Fruit fly (Drosophila melanogaster): ENCODE measurements around the gene Asciz.

Gene Asciz

dm6 chr3L:3179474-3179873 lies 13.4 kb upstream of the Asciz start (continued):
- TF ChIP-seq Hr78 (GFP tag; optimal IDR thresholded peaks at IDR 0.05) (no peak), dpn (GFP tag; optimal IDR thresholded peaks at IDR 0.05) (peak; percentile 85 to 89), CG4424 (GFP tag; optimal IDR thresholded peaks at IDR 0.05) (peak; percentile 90), dan (GFP tag; IDR thresholded peaks at IDR 0.05) (peak; percentile 65), CG16815 (GFP tag; optimal IDR thresholded peaks at IDR 0.05) (peak; percentile 57), CoRest (tag; optimal IDR thresholded peaks at IDR 0.05) (no peak), abd-A (tag; optimal IDR thresholded peaks at IDR 0.05) (no peak), z (GFP tag; IDR thresholded peaks at IDR 0.05) (no peak), CG17829 (tag; optimal IDR thresholded peaks at IDR 0.05) (peak; percentile 89), CG33557 (GFP tag; optimal IDR thresholded peaks at IDR 0.05) (peak; percentile 62), Bteb2 (GFP tag; optimal IDR thresholded peaks at IDR 0.05) (peak; percentile 81), NFAT (GFP tag; IDR thresholded peaks at IDR 0.05) (peak; percentile 86), E2f1 (GFP tag; IDR thresholded peaks at IDR 0.05) (peak; percentile 91), Asciz (GFP tag; optimal IDR thresholded peaks at IDR 0.05) (no peak), eyg (GFP tag; optimal IDR thresholded peaks at IDR 0.05) (peak; percentile 78), Xbp1 (GFP tag; optimal IDR thresholded peaks at IDR 0.05) (peak; percentile 85), CG16813 (GFP tag; IDR thresholded peaks at IDR 0.05; ENCODE audit: partially characterized antibody) (no peak), ken (GFP tag; IDR thresholded peaks at IDR 0.05) (peak; percentile 71; the same call in 2 of the 3 replicates), CG10543 (GFP tag; optimal IDR thresholded peaks at IDR 0.05) (peak; percentile 26), Opbp (GFP tag; IDR thresholded peaks at IDR 0.05; ENCODE audit: partially characterized antibody) (no peak), jumu (GFP tag; optimal IDR thresholded peaks at IDR 0.05) (peak; percentile 74), slou (GFP tag; optimal IDR thresholded peaks at IDR 0.05) (peak; percentile 32), al (GFP tag; IDR thresholded peaks at IDR 0.05) (peak; percentile 76), HLHmδ (GFP tag; optimal IDR thresholded peaks at IDR 0.05) (no peak), nmo (GFP tag; optimal IDR thresholded peaks at IDR 0.05) (peak; percentile 80), bowl (GFP tag; IDR thresholded peaks at IDR 0.05) (peak; percentile 44; the same call in 1 of the 2 replicates), CG17359 (tag; optimal IDR thresholded peaks at IDR 0.05) (no peak), her (GFP tag; optimal IDR thresholded peaks at IDR 0.05) (peak; percentile 76), CG12942 (GFP tag; optimal IDR thresholded peaks at IDR 0.05) (peak; percentile 61), Dip3 (GFP tag; optimal IDR thresholded peaks at IDR 0.05) (peak; percentile 77), CG3838 (GFP tag; optimal IDR thresholded peaks at IDR 0.05) (peak; percentile 4), CG2678 (tag; optimal IDR thresholded peaks at IDR 0.05) (peak; percentile 93), GATAe (GFP tag; conservative IDR thresholded peaks at IDR 0.05) (peak; percentile 75; the same call in 1 of the 2 replicates), tgo (GFP tag; IDR thresholded peaks at IDR 0.05) (peak; percentile 87), tll (GFP tag; optimal IDR thresholded peaks at IDR 0.05) (no peak), insv (GFP tag; optimal IDR thresholded peaks at IDR 0.05) (no peak), hb (GFP tag; IDR thresholded peaks at IDR 0.05; ENCODE audit: partially characterized antibody) (no peak), fu2 (GFP tag; optimal IDR thresholded peaks at IDR 0.05) (peak; percentile 43), hkb (optimal IDR thresholded peaks at IDR 0.05) (no peak), hkb (GFP tag; IDR thresholded peaks at IDR 0.05) (peak; percentile 95), yki (optimal IDR thresholded peaks at IDR 0.05) (no peak), Adf1 (GFP tag; IDR thresholded peaks at IDR 0.05) (peak; percentile 41; the same call in 1 of the 2 replicates), CG31365 (tag; optimal IDR thresholded peaks at IDR 0.05) (peak; percentile 72), CG12391 (tag; optimal IDR thresholded peaks at IDR 0.05) (peak; percentile 87), CG15479 (GFP tag; optimal IDR thresholded peaks at IDR 0.05) (no peak), CG8924 (tag; optimal IDR thresholded peaks at IDR 0.05) (peak; percentile 84), Ravus (GFP tag; IDR thresholded peaks at IDR 0.05) (peak; percentile 53), CkIIα-i1 (GFP tag; IDR thresholded peaks at IDR 0.05) (no peak), chm (GFP tag; IDR thresholded peaks at IDR 0.05) (peak; percentile 88), zfh2 (GFP tag; optimal IDR thresholded peaks at IDR 0.05) (peak; percentile 74), CG7987 (GFP tag; optimal IDR thresholded peaks at IDR 0.05) (peak; percentile 78)
